Worm (Caenorhabditis elegans) whole organism, L2 larva: ENCODE measurements around the gene slc-36.3.
"Not testable (repeated sequence)": the region's sequence is repeated elsewhere in the genome, so short reads cannot be mapped to it uniquely, and the experiment has no call there.

Source experiments
- C34F6.9 ChIP-seq: fragments of 150-350 bp; optimal IDR thresholded peaks from 2 replicates; lab custom pipeline; 2014; ENCODE audit warnings: missing biosample characterization, missing genetic modification characterization
- F13H6.1 ChIP-seq: sonication (generic microtip); optimal IDR thresholded peaks from 2 replicates; lab custom pipeline; 2016; ENCODE audit warnings: missing genetic modification characterization, missing compliant biosample characterization
- R02D3.7 ChIP-seq: fragments of 150-350 bp; optimal IDR thresholded peaks from 2 replicates; lab custom pipeline; 2014; ENCODE audit warnings: missing biosample characterization, missing genetic modification characterization
- Y55F3AM.14 ChIP-seq: fragments of 200-800 bp; sonication (Bioruptor generic); optimal IDR thresholded peaks from 2 replicates; lab custom pipeline; 2018; ENCODE audit warnings: mild to moderate bottlenecking, missing genetic modification characterization, missing compliant biosample characterization
- ama-1 ChIP-seq: fragments of 150-350 bp; optimal IDR thresholded peaks from 2 replicates; lab custom pipeline; 2018; ENCODE audit warnings: inconsistent platforms
- blmp-1 ChIP-seq: sonication (generic microtip); optimal IDR thresholded peaks from 2 replicates; lab custom pipeline; 2017; ENCODE audit warnings: missing genetic modification characterization, mild to moderate bottlenecking, missing compliant biosample characterization, antibody characterized with exemption, moderate library complexity; ENCODE audit not compliant: insufficient read depth
- ceh-82 ChIP-seq: fragments of 150-350 bp; optimal IDR thresholded peaks from 2 replicates; lab custom pipeline; 2014; ENCODE audit warnings: missing biosample characterization, missing genetic modification characterization
- crh-2 ChIP-seq: sonication (generic microtip); optimal IDR thresholded peaks from 2 replicates; lab custom pipeline; 2017; ENCODE audit warnings: missing biosample characterization, missing genetic modification characterization
- dmd-4 ChIP-seq: sonication (generic microtip); optimal IDR thresholded peaks from 2 replicates; lab custom pipeline; 2017; ENCODE audit warnings: missing biosample characterization, missing genetic modification characterization
- elt-1 ChIP-seq: fragments of 150-350 bp; optimal IDR thresholded peaks from 2 replicates; lab custom pipeline; 2014; ENCODE audit warnings: missing biosample characterization, missing genetic modification characterization
- elt-3 ChIP-seq: sonication (generic microtip); optimal IDR thresholded peaks from 2 replicates; lab custom pipeline; 2017; ENCODE audit warnings: missing biosample characterization, missing genetic modification characterization
- fos-1 ChIP-seq: fragments of 150-350 bp; optimal IDR thresholded peaks from 2 replicates; lab custom pipeline; 2014; ENCODE audit warnings: missing biosample characterization, missing genetic modification characterization
- gmeb-1 ChIP-seq: fragments of 150-350 bp; optimal IDR thresholded peaks from 2 replicates; lab custom pipeline; 2014; ENCODE audit warnings: missing biosample characterization, missing genetic modification characterization
- lin-11 ChIP-seq: fragments of 150-350 bp; sonication (generic microtip); optimal IDR thresholded peaks from 2 replicates; lab custom pipeline; 2014; ENCODE audit warnings: missing biosample characterization, missing genetic modification characterization, inconsistent platforms, mixed read lengths
- lin-13 ChIP-seq: fragments of 150-350 bp; optimal IDR thresholded peaks from 2 replicates; lab custom pipeline; 2014; ENCODE audit warnings: missing biosample characterization, missing genetic modification reagents, missing genetic modification characterization
- mbf-1 ChIP-seq: sonication (generic microtip); optimal IDR thresholded peaks from 2 replicates; lab custom pipeline; 2017; ENCODE audit warnings: missing biosample characterization, missing genetic modification characterization
- mdl-1 ChIP-seq, 2 experiments: fragments of 150-350 bp in 1 of 2; sonication (generic microtip) in 1 of 2; optimal IDR thresholded peaks; 2 replicates each; lab custom pipeline; 2017; ENCODE audit warnings: missing biosample characterization in 2 of 2, missing genetic modification characterization in 2 of 2
- nhr-10 ChIP-seq: sonication (generic microtip); optimal IDR thresholded peaks from 2 replicates; lab custom pipeline; 2017; ENCODE audit warnings: missing biosample characterization, missing genetic modification characterization
- nhr-11 ChIP-seq: fragments of 150-350 bp; optimal IDR thresholded peaks from 2 replicates; lab custom pipeline; 2014; ENCODE audit warnings: missing biosample characterization, missing genetic modification characterization
- nhr-12 ChIP-seq: fragments of 150-350 bp; optimal IDR thresholded peaks from 2 replicates; lab custom pipeline; 2014; ENCODE audit warnings: missing biosample characterization, missing genetic modification characterization
- nhr-237 ChIP-seq: fragments of 150-350 bp; optimal IDR thresholded peaks from 2 replicates; lab custom pipeline; 2014; ENCODE audit warnings: missing biosample characterization, missing genetic modification characterization
- nhr-25 ChIP-seq: fragments of 150-350 bp; sonication (generic microtip); optimal IDR thresholded peaks from 3 replicates; lab custom pipeline; 2014; ENCODE audit warnings: missing biosample characterization, missing genetic modification characterization
- nhr-77 ChIP-seq: fragments of 150-350 bp; optimal IDR thresholded peaks from 2 replicates; lab custom pipeline; 2014; ENCODE audit warnings: missing biosample characterization, missing genetic modification characterization
- sem-4 ChIP-seq: fragments of 150-350 bp; optimal IDR thresholded peaks from 2 replicates; lab custom pipeline; 2014; ENCODE audit warnings: missing biosample characterization, missing genetic modification reagents, missing genetic modification characterization
- sma-9 ChIP-seq, 2 experiments: fragments of 150-350 bp in 1 of 2; sonication (generic microtip) in 1 of 2; optimal IDR thresholded peaks; 2 replicates each; lab custom pipeline; 2014 to 2016; ENCODE audit warnings: missing genetic modification characterization in 2 of 2, mild to moderate bottlenecking in 1 of 2, missing biosample characterization in 1 of 2, missing compliant biosample characterization in 1 of 2, missing genetic modification reagents in 1 of 2, moderate library complexity in 1 of 2
- snpc-4 ChIP-seq: fragments of 150-350 bp; optimal IDR thresholded peaks from 2 replicates; lab custom pipeline; 2014; ENCODE audit warnings: missing biosample characterization, missing genetic modification characterization
- unc-39 ChIP-seq: fragments of 150-350 bp; optimal IDR thresholded peaks from 2 replicates; lab custom pipeline; 2014; ENCODE audit warnings: missing biosample characterization, missing genetic modification characterization
- unc-55 ChIP-seq: fragments of 150-350 bp; sonication (generic microtip); optimal IDR thresholded peaks from 3 replicates; lab custom pipeline; 2014; ENCODE audit warnings: missing biosample characterization, missing genetic modification reagents, missing genetic modification characterization
- zag-1 ChIP-seq: fragments of 150-350 bp; optimal IDR thresholded peaks from 2 replicates; lab custom pipeline; 2014; ENCODE audit warnings: missing biosample characterization, missing genetic modification characterization
- ztf-11 ChIP-seq: sonication (generic microtip); optimal IDR thresholded peaks from 2 replicates; lab custom pipeline; 2017; ENCODE audit warnings: missing biosample characterization, missing genetic modification characterization
- ztf-4 ChIP-seq: fragments of 150-350 bp; optimal IDR thresholded peaks from 2 replicates; lab custom pipeline; 2014; ENCODE audit warnings: missing biosample characterization, missing genetic modification characterization

The slc-36.3 gene

ce11 chrV:20522219-20522618 is 21.8 kb downstream of the slc-36.3 start, which contains the start of the genes Y38H6C.9 and fbxa-150:
TSS of gene Y38H6C.9 (minus strand) at chrV:20522270.
TSS of gene fbxa-150 (plus strand) at chrV:20522598.
- peak; percentile 23 for TF ChIP-seq fos-1 (tag; lab: Kevin White, UChicago)
- TF ChIP-seq nhr-10 (tag; lab: Kevin White, UChicago) = no peak
- peak; percentile 65 for TF ChIP-seq unc-55 (GFP tag; lab: Kevin White, UChicago)
- no peak for TF ChIP-seq ama-1 (lab: Kevin White, UChicago)
- TF ChIP-seq C34F6.9 (tag; lab: Kevin White, UChicago) = peak; percentile 75

- no peak for TF ChIP-seq elt-3
- TF ChIP-seq nhr-25 (tag; lab: Kevin White, UChicago) = no peak
- TF ChIP-seq mdl-1 (tag; optimal IDR thresholded peaks at IDR 0.05; lab: Kevin White, UChicago) = no peak
- TF ChIP-seq R02D3.7 = no peak
- TF ChIP-seq sma-9 (GFP tag; optimal IDR thresholded peaks at IDR 0.05; lab: Kevin White, UChicago) = no peak
- TF ChIP-seq sma-9 (tag; optimal IDR thresholded peaks at IDR 0.05; lab: Kevin White, UChicago) = no peak
- TF ChIP-seq blmp-1 = no peak
- no peak for TF ChIP-seq unc-39
- TF ChIP-seq mbf-1 (tag; lab: Kevin White, UChicago) = no peak
- no peak for TF ChIP-seq crh-2
- TF ChIP-seq ama-1 (lab: Kevin White, UChicago) = no peak
- TF ChIP-seq elt-1 (tag; lab: Kevin White, UChicago) = no peak
These were observed 25.1 kb downstream of the slc-36.3 start, which contains the start of gene Y38H6C.25 for ce11 chrV:20518927-20519326. TSS of gene Y38H6C.25 (plus strand) at chrV:20519227.

ce11 chrV:20517005-20517404 is 27.0 kb downstream of the slc-36.3 start:
- TF ChIP-seq ztf-11 (tag; lab: Kevin White, UChicago) (no peak), gmeb-1 (tag; lab: Kevin White, UChicago) (no peak), elt-3 (no peak), dmd-4 (tag; lab: Kevin White, UChicago) (no peak), ztf-4 (tag; lab: Kevin White, UChicago) (no peak), sem-4 (tag; lab: Kevin White, UChicago) (no peak), zag-1 (tag; lab: Kevin White, UChicago) (no peak), snpc-4 (tag; lab: Kevin White, UChicago) (no peak), lin-13 (GFP tag; lab: Kevin White, UChicago) (no peak), Y55F3AM.14 (no peak)

ce11 chrV:20514483-20514882 is 29.5 kb downstream of the slc-36.3 start:
- TF ChIP-seq dmd-4 (tag; lab: Kevin White, UChicago) = no peak
- no peak for TF ChIP-seq nhr-12 (tag; lab: Kevin White, UChicago)
- peak; percentile 63 for TF ChIP-seq fos-1 (tag; lab: Kevin White, UChicago)

- not testable (repeated sequence) for TF ChIP-seq ztf-11, nhr-237, ztf-4 (tag; lab: Kevin White, UChicago)
These were observed 30.3 kb downstream of the slc-36.3 start, which contains the start of gene Y38H6C.8 for ce11 chrV:20513661-20514060. TSS of gene Y38H6C.8 (plus strand) at chrV:20513961.

ce11 chrV:20509427-20509826 is 34.6 kb downstream of the slc-36.3 start:
- TF ChIP-seq nhr-11 (tag; lab: Kevin White, UChicago) (no peak), F13H6.1 (tag; lab: Kevin White, UChicago) (no peak), nhr-237 (tag; lab: Kevin White, UChicago) (no peak), lin-11 (tag; lab: Kevin White, UChicago) (no peak), elt-1 (tag; lab: Kevin White, UChicago) (no peak), mdl-1 (tag; optimal IDR thresholded peaks at IDR 0.05; lab: Kevin White, UChicago) (no peak), ama-1 (lab: Kevin White, UChicago) (no peak), ceh-82 (no peak), nhr-12 (tag; lab: Kevin White, UChicago) (no peak), nhr-77 (no peak)
- TF ChIP-seq, all 48 proteins: peak for 0
